Worm (Caenorhabditis elegans): ENCODE measurements around the gene nhr-168.

- TF ChIP-seq pha-4 (tag; optimal IDR thresholded peaks at IDR 0.05) (no peak), unc-62 (GFP tag; optimal IDR thresholded peaks at IDR 0.05) (no peak), nhr-2 (tag; optimal IDR thresholded peaks at IDR 0.05) (no peak), nhr-12 (tag; optimal IDR thresholded peaks at IDR 0.05) (no peak), nhr-28 (tag; optimal IDR thresholded peaks at IDR 0.05) (no peak), unc-39 (tag; optimal IDR thresholded peaks at IDR 0.05) (no peak), ceh-83 (GFP tag; optimal IDR thresholded peaks at IDR 0.05) (no peak), lin-13 (tag; optimal IDR thresholded peaks at IDR 0.05) (no peak), snpc-4 (tag; optimal IDR thresholded peaks at IDR 0.05) (no peak), mep-1 (tag; optimal IDR thresholded peaks at IDR 0.05) (no peak)
These were observed 46.5 kb upstream of the nhr-168 start, which contains the start of gene ifbp-1 for ce11 chrV:13380178-13380577.
